Worm (Caenorhabditis elegans) whole organism, L2 larva: ENCODE data around the gene attf-5.
A peak's percentile ranks its signal among the peaks of the same experiment; 100 is the strongest.

Source experiments
- C34F6.9 ChIP-seq: fragments of 150-350 bp; optimal IDR thresholded peaks from 2 replicates; lab custom pipeline; 2014; ENCODE audit warnings: missing biosample characterization, missing genetic modification characterization
- F13H6.1 ChIP-seq: sonication (generic microtip); optimal IDR thresholded peaks from 2 replicates; lab custom pipeline; 2016; ENCODE audit warnings: missing genetic modification characterization, missing compliant biosample characterization
- R02D3.7 ChIP-seq: fragments of 150-350 bp; optimal IDR thresholded peaks from 2 replicates; lab custom pipeline; 2014; ENCODE audit warnings: missing biosample characterization, missing genetic modification characterization
- Y55F3AM.14 ChIP-seq: fragments of 200-800 bp; sonication (Bioruptor generic); optimal IDR thresholded peaks from 2 replicates; lab custom pipeline; 2018; ENCODE audit warnings: mild to moderate bottlenecking, missing genetic modification characterization, missing compliant biosample characterization
- ZK546.5 ChIP-seq: sonication (generic microtip); optimal IDR thresholded peaks from 2 replicates; lab custom pipeline; 2017; ENCODE audit warnings: missing biosample characterization, missing genetic modification characterization
- alr-1 ChIP-seq: fragments of 150-350 bp; optimal IDR thresholded peaks from 2 replicates; lab custom pipeline; 2014; ENCODE audit warnings: missing biosample characterization, missing genetic modification characterization
- aly-2 ChIP-seq: fragments of 150-350 bp; optimal IDR thresholded peaks from 2 replicates; lab custom pipeline; 2014; ENCODE audit warnings: missing biosample characterization, missing genetic modification characterization
- ama-1 ChIP-seq: fragments of 150-350 bp; optimal IDR thresholded peaks from 2 replicates; lab custom pipeline; 2018; ENCODE audit warnings: inconsistent platforms
- blmp-1 ChIP-seq: sonication (generic microtip); optimal IDR thresholded peaks from 2 replicates; lab custom pipeline; 2017; ENCODE audit warnings: missing genetic modification characterization, mild to moderate bottlenecking, missing compliant biosample characterization, antibody characterized with exemption, moderate library complexity; ENCODE audit not compliant: insufficient read depth
- ceh-16 ChIP-seq: fragments of 150-350 bp; optimal IDR thresholded peaks from 2 replicates; lab custom pipeline; 2014; ENCODE audit warnings: missing biosample characterization, missing genetic modification characterization
- ceh-82 ChIP-seq: fragments of 150-350 bp; optimal IDR thresholded peaks from 2 replicates; lab custom pipeline; 2014; ENCODE audit warnings: missing biosample characterization, missing genetic modification characterization
- crh-2 ChIP-seq: sonication (generic microtip); optimal IDR thresholded peaks from 2 replicates; lab custom pipeline; 2017; ENCODE audit warnings: missing biosample characterization, missing genetic modification characterization
- dmd-4 ChIP-seq: sonication (generic microtip); optimal IDR thresholded peaks from 2 replicates; lab custom pipeline; 2017; ENCODE audit warnings: missing biosample characterization, missing genetic modification characterization
- egl-27 ChIP-seq: sonication (generic microtip); optimal IDR thresholded peaks from 3 replicates; lab custom pipeline; 2017; ENCODE audit warnings: missing biosample characterization, missing genetic modification reagents, missing genetic modification characterization
- elt-1 ChIP-seq: fragments of 150-350 bp; optimal IDR thresholded peaks from 2 replicates; lab custom pipeline; 2014; ENCODE audit warnings: missing biosample characterization, missing genetic modification characterization
- elt-3 ChIP-seq: sonication (generic microtip); optimal IDR thresholded peaks from 2 replicates; lab custom pipeline; 2017; ENCODE audit warnings: missing biosample characterization, missing genetic modification characterization
- fos-1 ChIP-seq: fragments of 150-350 bp; optimal IDR thresholded peaks from 2 replicates; lab custom pipeline; 2014; ENCODE audit warnings: missing biosample characterization, missing genetic modification characterization
- gmeb-1 ChIP-seq: fragments of 150-350 bp; optimal IDR thresholded peaks from 2 replicates; lab custom pipeline; 2014; ENCODE audit warnings: missing biosample characterization, missing genetic modification characterization
- lin-11 ChIP-seq: fragments of 150-350 bp; sonication (generic microtip); optimal IDR thresholded peaks from 2 replicates; lab custom pipeline; 2014; ENCODE audit warnings: missing biosample characterization, missing genetic modification characterization, inconsistent platforms, mixed read lengths
- lin-13 ChIP-seq: fragments of 150-350 bp; optimal IDR thresholded peaks from 2 replicates; lab custom pipeline; 2014; ENCODE audit warnings: missing biosample characterization, missing genetic modification reagents, missing genetic modification characterization
- lin-39 ChIP-seq: fragments of 150-350 bp; optimal IDR thresholded peaks from 2 replicates; lab custom pipeline; 2014; ENCODE audit warnings: missing biosample characterization, missing genetic modification reagents, missing genetic modification characterization
- lsy-2 ChIP-seq, 2 experiments: fragments of 150-350 bp in 1 of 2; sonication (generic microtip) in 1 of 2; optimal IDR thresholded peaks; 2 replicates each; lab custom pipeline; 2014 to 2017; ENCODE audit warnings: missing biosample characterization in 2 of 2, missing genetic modification characterization in 2 of 2
- mab-5 ChIP-seq: fragments of 150-350 bp; optimal IDR thresholded peaks from 2 replicates; lab custom pipeline; 2014; ENCODE audit warnings: missing biosample characterization, missing genetic modification characterization
- mbf-1 ChIP-seq: sonication (generic microtip); optimal IDR thresholded peaks from 2 replicates; lab custom pipeline; 2017; ENCODE audit warnings: missing biosample characterization, missing genetic modification characterization
- mdl-1 ChIP-seq, 2 experiments: fragments of 150-350 bp in 1 of 2; sonication (generic microtip) in 1 of 2; optimal IDR thresholded peaks; 2 replicates each; lab custom pipeline; 2017; ENCODE audit warnings: missing biosample characterization in 2 of 2, missing genetic modification characterization in 2 of 2
- nhr-10 ChIP-seq: sonication (generic microtip); optimal IDR thresholded peaks from 2 replicates; lab custom pipeline; 2017; ENCODE audit warnings: missing biosample characterization, missing genetic modification characterization
- nhr-11 ChIP-seq: fragments of 150-350 bp; optimal IDR thresholded peaks from 2 replicates; lab custom pipeline; 2014; ENCODE audit warnings: missing biosample characterization, missing genetic modification characterization
- nhr-12 ChIP-seq: fragments of 150-350 bp; optimal IDR thresholded peaks from 2 replicates; lab custom pipeline; 2014; ENCODE audit warnings: missing biosample characterization, missing genetic modification characterization
- nhr-129 ChIP-seq: fragments of 150-350 bp; optimal IDR thresholded peaks from 2 replicates; lab custom pipeline; 2014; ENCODE audit warnings: missing biosample characterization, missing genetic modification characterization
- nhr-21 ChIP-seq: fragments of 150-350 bp; optimal IDR thresholded peaks from 2 replicates; lab custom pipeline; 2014; ENCODE audit warnings: missing biosample characterization, missing genetic modification characterization
- nhr-23 ChIP-seq: fragments of 150-350 bp; optimal IDR thresholded peaks from 2 replicates; lab custom pipeline; 2014; ENCODE audit warnings: missing biosample characterization, missing genetic modification reagents, missing genetic modification characterization
- nhr-237 ChIP-seq: fragments of 150-350 bp; optimal IDR thresholded peaks from 2 replicates; lab custom pipeline; 2014; ENCODE audit warnings: missing biosample characterization, missing genetic modification characterization
- nhr-25 ChIP-seq: fragments of 150-350 bp; sonication (generic microtip); optimal IDR thresholded peaks from 3 replicates; lab custom pipeline; 2014; ENCODE audit warnings: missing biosample characterization, missing genetic modification characterization
- nhr-6 ChIP-seq: fragments of 150-350 bp; optimal IDR thresholded peaks from 2 replicates; lab custom pipeline; 2014; ENCODE audit warnings: missing biosample characterization, missing genetic modification characterization
- nhr-77 ChIP-seq: fragments of 150-350 bp; optimal IDR thresholded peaks from 2 replicates; lab custom pipeline; 2014; ENCODE audit warnings: missing biosample characterization, missing genetic modification characterization
- peb-1 ChIP-seq: fragments of 150-350 bp; optimal IDR thresholded peaks from 2 replicates; lab custom pipeline; 2014; ENCODE audit warnings: missing biosample characterization, missing genetic modification characterization
- sem-4 ChIP-seq: fragments of 150-350 bp; optimal IDR thresholded peaks from 2 replicates; lab custom pipeline; 2014; ENCODE audit warnings: missing biosample characterization, missing genetic modification reagents, missing genetic modification characterization
- skn-1 ChIP-seq: sonication (generic microtip); optimal IDR thresholded peaks from 2 replicates; lab custom pipeline; 2017; ENCODE audit warnings: missing biosample characterization, missing genetic modification characterization
- sma-3 ChIP-seq: sonication (generic microtip); optimal IDR thresholded peaks from 2 replicates; lab custom pipeline; 2016; ENCODE audit warnings: missing genetic modification reagents, missing genetic modification characterization, missing compliant biosample characterization
- sma-9 ChIP-seq, 2 experiments: fragments of 150-350 bp in 1 of 2; sonication (generic microtip) in 1 of 2; optimal IDR thresholded peaks; 2 replicates each; lab custom pipeline; 2014 to 2016; ENCODE audit warnings: missing genetic modification characterization in 2 of 2, mild to moderate bottlenecking in 1 of 2, missing biosample characterization in 1 of 2, missing compliant biosample characterization in 1 of 2, missing genetic modification reagents in 1 of 2, moderate library complexity in 1 of 2
- snpc-4 ChIP-seq: fragments of 150-350 bp; optimal IDR thresholded peaks from 2 replicates; lab custom pipeline; 2014; ENCODE audit warnings: missing biosample characterization, missing genetic modification characterization
- unc-39 ChIP-seq: fragments of 150-350 bp; optimal IDR thresholded peaks from 2 replicates; lab custom pipeline; 2014; ENCODE audit warnings: missing biosample characterization, missing genetic modification characterization
- unc-55 ChIP-seq: fragments of 150-350 bp; sonication (generic microtip); optimal IDR thresholded peaks from 3 replicates; lab custom pipeline; 2014; ENCODE audit warnings: missing biosample characterization, missing genetic modification reagents, missing genetic modification characterization
- unc-62 ChIP-seq: fragments of 150-350 bp; optimal IDR thresholded peaks from 2 replicates; lab custom pipeline; 2014; ENCODE audit warnings: missing biosample characterization, missing genetic modification reagents, missing genetic modification characterization
- zag-1 ChIP-seq: fragments of 150-350 bp; optimal IDR thresholded peaks from 2 replicates; lab custom pipeline; 2014; ENCODE audit warnings: missing biosample characterization, missing genetic modification characterization
- ztf-1 ChIP-seq: fragments of 200-800 bp; sonication (Bioruptor generic); conservative IDR thresholded peaks from 2 replicates; pipeline ENCODE4 v1.3.6; 2022; ENCODE audit warnings: missing genetic modification characterization, missing compliant biosample characterization
- ztf-11 ChIP-seq: sonication (generic microtip); optimal IDR thresholded peaks from 2 replicates; lab custom pipeline; 2017; ENCODE audit warnings: missing biosample characterization, missing genetic modification characterization
- ztf-4 ChIP-seq: fragments of 150-350 bp; optimal IDR thresholded peaks from 2 replicates; lab custom pipeline; 2014; ENCODE audit warnings: missing biosample characterization, missing genetic modification characterization

attf-5 gene

ce11 chrX:806515-806914 lies 18.4 kb downstream of the attf-5 start:
- TF ChIP-seq fos-1 (tag; lab: Kevin White, UChicago) = peak; percentile 100
- TF ChIP-seq lin-39 (tag; lab: Kevin White, UChicago) = peak; percentile 89
- TF ChIP-seq unc-39 (tag; lab: Kevin White, UChicago) = peak; percentile 46
- TF ChIP-seq F13H6.1 (tag; lab: Kevin White, UChicago) = peak; percentile 97
- TF ChIP-seq nhr-12 = peak; percentile 63
- peak; percentile 98 for TF ChIP-seq nhr-25 (tag; lab: Kevin White, UChicago)
- TF ChIP-seq nhr-23 (tag; lab: Kevin White, UChicago) = no peak
- no peak for TF ChIP-seq ama-1
- peak; percentile 100 for TF ChIP-seq crh-2
- TF ChIP-seq zag-1 (tag; lab: Kevin White, UChicago) = peak; percentile 97
- peak; percentile 98 for TF ChIP-seq lin-13 (GFP tag; lab: Kevin White, UChicago)
- peak; percentile 84 to 93 for TF ChIP-seq mdl-1 (tag; optimal IDR thresholded peaks at IDR 0.05; lab: Kevin White, UChicago)
- peak; percentile 74 for TF ChIP-seq mbf-1
- TF ChIP-seq ceh-16 (tag; lab: Kevin White, UChicago) = peak; percentile 99
- peak; percentile 96 for TF ChIP-seq Y55F3AM.14 (GFP tag; lab: Kevin White, UChicago)
- TF ChIP-seq ztf-4 = peak; percentile 96
- no peak for TF ChIP-seq peb-1
- peak; percentile 89 for TF ChIP-seq snpc-4 (tag; lab: Kevin White, UChicago)
- peak; percentile 93 for TF ChIP-seq unc-62 (GFP tag; lab: Kevin White, UChicago)
- TF ChIP-seq elt-3 (tag; lab: Kevin White, UChicago) = no peak
- TF ChIP-seq blmp-1 (tag; lab: Kevin White, UChicago) = peak; percentile 83
- peak; percentile 95 for TF ChIP-seq nhr-237 (tag; lab: Kevin White, UChicago)
- peak; percentile 99 for TF ChIP-seq nhr-21 (tag; lab: Kevin White, UChicago)
- peak; percentile 67 for TF ChIP-seq ztf-11
- TF ChIP-seq ZK546.5 = peak; percentile 67
- peak; percentile 97 for TF ChIP-seq sma-9 (GFP tag; optimal IDR thresholded peaks at IDR 0.05; lab: Kevin White, UChicago)
- TF ChIP-seq sma-9 (tag; optimal IDR thresholded peaks at IDR 0.05; lab: Kevin White, UChicago) = no peak
- TF ChIP-seq C34F6.9 = peak; percentile 99
- TF ChIP-seq alr-1 (tag; lab: Kevin White, UChicago) = peak; percentile 82
- peak; percentile 98 for TF ChIP-seq mab-5
- TF ChIP-seq lsy-2 (tag; optimal IDR thresholded peaks at IDR 0.05; lab: Kevin White, UChicago) = peak; percentile 95 to 96
- peak; percentile 100 for TF ChIP-seq unc-55 (GFP tag; lab: Kevin White, UChicago)
- peak; percentile 99 for TF ChIP-seq sma-3 (GFP tag; lab: Kevin White, UChicago)
- TF ChIP-seq skn-1 = peak; percentile 93
- peak; percentile 98 for TF ChIP-seq nhr-6 (tag; lab: Kevin White, UChicago)
- TF ChIP-seq aly-2 (tag; lab: Kevin White, UChicago) = no peak
- TF ChIP-seq lin-11 = peak; percentile 99
- TF ChIP-seq nhr-77 = peak; percentile 96
- peak; percentile 98 for TF ChIP-seq nhr-10 (tag; lab: Kevin White, UChicago)
- peak; percentile 95 for TF ChIP-seq gmeb-1 (tag; lab: Kevin White, UChicago)
- peak; percentile 98 for TF ChIP-seq ceh-82 (tag; lab: Kevin White, UChicago)
- peak; percentile 99 for TF ChIP-seq nhr-129 (tag; lab: Kevin White, UChicago)
- TF ChIP-seq ztf-1 (GFP tag; lab: Robert Waterston, UW) = no peak
- peak; percentile 99 for TF ChIP-seq egl-27 (tag; lab: Kevin White, UChicago)
- peak; percentile 84 for TF ChIP-seq nhr-11
- TF ChIP-seq elt-1 = no peak
- peak; percentile 69 for TF ChIP-seq R02D3.7
- TF ChIP-seq dmd-4 (tag; lab: Kevin White, UChicago) = peak; percentile 77
- peak; percentile 96 for TF ChIP-seq sem-4 (tag; lab: Kevin White, UChicago)
